Worm (Caenorhabditis elegans): Measurements from ENCODE around the gene mdt-8.

ce11 chrII:11512921-11513320, 20.7 kb downstream of the mdt-8 start:
- TF ChIP-seq ama-1 (optimal IDR thresholded peaks at IDR 0.05) (no peak), scrt-1 (GFP tag; IDR thresholded peaks at IDR 0.05) (no peak), pes-1 (GFP tag; IDR thresholded peaks at IDR 0.05) (no peak), flt-1 (GFP tag; IDR thresholded peaks at IDR 0.05) (no peak), tbx-11 (GFP tag; IDR thresholded peaks at IDR 0.05) (no peak), ceh-36 (tag; optimal IDR thresholded peaks at IDR 0.05) (no peak), tbx-37 (GFP tag; conservative IDR thresholded peaks at IDR 0.05) (no peak), hnd-1 (tag; optimal IDR thresholded peaks at IDR 0.05) (no peak), sea-1 (GFP tag; conservative IDR thresholded peaks at IDR 0.05) (no peak), hmbx-1 (tag; optimal IDR thresholded peaks at IDR 0.05) (no peak), hmg-4 (GFP tag; optimal IDR thresholded peaks at IDR 0.05) (no peak), ceh-13 (GFP tag; optimal IDR thresholded peaks at IDR 0.05) (no peak)

All from whole organism, early embryonic.